Worm (Caenorhabditis elegans) whole organism, midembryonic: ENCODE results near the gene H01G02.3.

Experiments used
- flt-1 ChIP-seq: fragments of 200-800 bp; sonication (Bioruptor generic); IDR thresholded peaks from 2 replicates; pipeline ENCODE4 v1.3.6; 2022; ENCODE audit warnings: missing genetic modification characterization, missing compliant biosample characterization
- ztf-23 ChIP-seq: fragments of 200-800 bp; sonication (Bioruptor generic); IDR thresholded peaks from 2 replicates; pipeline ENCODE4 v1.3.6; 2022; ENCODE audit warnings: missing genetic modification reagents, missing genetic modification characterization, missing compliant biosample characterization
- ztf-29 ChIP-seq: fragments of 200-800 bp; sonication (Bioruptor generic); IDR thresholded peaks from 2 replicates; pipeline ENCODE4 v1.3.6; 2022; ENCODE audit warnings: missing genetic modification reagents, missing genetic modification characterization, missing compliant biosample characterization

DNA sequence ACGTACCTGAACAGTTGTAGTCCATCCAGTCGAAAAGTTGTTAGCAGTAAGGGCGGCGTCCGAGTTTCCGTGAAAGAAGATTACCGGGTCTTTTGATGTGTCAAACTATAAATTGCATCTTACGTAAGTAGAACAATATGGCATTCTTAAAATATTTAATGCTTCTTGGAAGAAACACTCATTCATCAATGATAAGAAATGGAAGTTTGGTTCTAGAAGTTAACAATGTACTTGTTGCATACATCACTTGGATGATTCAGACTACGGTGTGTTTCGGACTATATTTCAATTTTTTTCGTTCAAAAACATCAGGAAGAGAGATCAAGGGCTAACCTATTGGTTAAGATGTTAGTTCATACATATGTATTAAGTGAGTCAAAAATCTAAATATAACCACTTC lies 20.3 kb downstream of the H01G02.3 start:
- no peak for TF ChIP-seq ztf-29 (GFP tag; lab: Robert Waterston, UW)
- no peak for TF ChIP-seq ztf-23 (GFP tag; lab: Robert Waterston, UW)
- TF ChIP-seq flt-1 (GFP tag; lab: Robert Waterston, UW) = no peak
